Fruit fly (Drosophila melanogaster): ENCODE data around the gene CG34375.

DNA sequence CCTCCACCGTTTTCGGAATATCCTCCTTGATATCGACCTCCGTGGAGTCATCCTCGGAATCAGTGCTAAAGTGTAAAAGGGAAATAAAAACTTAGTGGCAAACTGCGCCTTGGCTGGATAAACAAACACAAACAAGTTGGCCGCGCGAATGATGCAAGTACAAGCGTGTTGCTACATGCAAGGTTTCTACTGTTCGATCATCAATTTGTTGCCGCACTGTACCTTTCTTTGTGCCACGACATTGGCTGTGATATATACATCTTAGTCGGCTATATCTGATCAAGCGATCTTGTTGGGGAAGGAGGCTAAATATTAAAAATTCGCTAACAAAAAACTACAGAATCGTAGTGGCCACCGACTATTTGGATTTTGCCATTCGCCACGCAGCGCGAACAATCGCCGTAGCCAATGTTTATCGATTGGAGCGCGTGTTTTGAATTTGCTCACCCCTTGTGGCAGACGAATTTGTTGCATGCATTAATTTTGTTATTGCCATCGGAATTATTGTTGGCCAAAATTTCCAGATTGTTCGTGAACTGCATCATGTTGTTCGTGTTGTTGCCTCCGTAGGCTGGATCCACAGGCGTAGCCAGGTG, 42.9 kb upstream of the CG34375 start:
- peak; percentile 51; the same call in 1 of the 2 replicates for TF ChIP-seq MBD-R2 (GFP tag; IDR thresholded peaks at IDR 0.05)
- no peak for TF ChIP-seq CG3726 (GFP tag; IDR thresholded peaks at IDR 0.05)
- no peak for TF ChIP-seq CG8290 (GFP tag; optimal IDR thresholded peaks at IDR 0.05)
- no peak for TF ChIP-seq CG8290 (tag; optimal IDR thresholded peaks at IDR 0.05)
